Worm (Caenorhabditis elegans) whole organism, mixed stage, embryonic: ENCODE results near the gene dgk-3.

Source experiments
- M03D4.4 ChIP-seq: sonication (generic microtip); optimal IDR thresholded peaks from 2 replicates; lab custom pipeline; 2017; ENCODE audit warnings: mild to moderate bottlenecking, missing genetic modification characterization, missing compliant biosample characterization
- blmp-1 ChIP-seq: fragments of 150-350 bp; optimal IDR thresholded peaks from 2 replicates; lab custom pipeline; 2014; ENCODE audit warnings: missing biosample characterization, missing genetic modification characterization
- ceh-39 ChIP-seq: fragments of 150-350 bp; optimal IDR thresholded peaks from 2 replicates; lab custom pipeline; 2014; ENCODE audit warnings: missing biosample characterization, missing genetic modification characterization
- ceh-43 ChIP-seq: fragments of 200-800 bp; sonication (Bioruptor generic); optimal IDR thresholded peaks from 2 replicates; lab custom pipeline; 2018; ENCODE audit warnings: mild to moderate bottlenecking, missing genetic modification characterization, moderate library complexity, missing compliant biosample characterization
- ceh-83 ChIP-seq: fragments of 200-800 bp; sonication (Bioruptor generic); optimal IDR thresholded peaks from 2 replicates; lab custom pipeline; 2018; ENCODE audit warnings: mild to moderate bottlenecking, missing genetic modification characterization, missing compliant biosample characterization
- ces-1 ChIP-seq: fragments of 150-350 bp; optimal IDR thresholded peaks from 2 replicates; lab custom pipeline; 2014; ENCODE audit warnings: missing biosample characterization, missing genetic modification reagents, missing genetic modification characterization
- cnd-1 ChIP-seq: fragments of 200-800 bp; sonication (Bioruptor generic); optimal IDR thresholded peaks from 2 replicates; lab custom pipeline; 2018; ENCODE audit warnings: mild to moderate bottlenecking, missing genetic modification characterization, missing compliant biosample characterization
- drap-1 ChIP-seq: fragments of 200-800 bp; sonication (Bioruptor generic); optimal IDR thresholded peaks from 3 replicates; lab custom pipeline; 2018; ENCODE audit warnings: mild to moderate bottlenecking, missing genetic modification characterization, missing compliant biosample characterization
- elt-1 ChIP-seq: sonication (generic microtip); optimal IDR thresholded peaks from 2 replicates; lab custom pipeline; 2017; ENCODE audit warnings: missing genetic modification characterization, mild to moderate bottlenecking, missing compliant biosample characterization, antibody characterized with exemption, moderate library complexity, borderline replicate concordance; ENCODE audit not compliant: insufficient read depth
- flh-1 ChIP-seq: fragments of 200-800 bp; sonication (Bioruptor generic); optimal IDR thresholded peaks from 2 replicates; lab custom pipeline; 2018; ENCODE audit warnings: mild to moderate bottlenecking, missing genetic modification characterization, moderate library complexity, missing compliant biosample characterization
- ham-2 ChIP-seq: fragments of 200-800 bp; sonication (Bioruptor generic); optimal IDR thresholded peaks from 2 replicates; lab custom pipeline; 2018; ENCODE audit warnings: mild to moderate bottlenecking, missing genetic modification characterization, missing compliant biosample characterization
- hlh-1 ChIP-seq: fragments of 150-350 bp; optimal IDR thresholded peaks from 2 replicates; lab custom pipeline; 2014; ENCODE audit warnings: missing biosample characterization, missing genetic modification reagents, missing genetic modification characterization
- lin-13 ChIP-seq: fragments of 150-350 bp; optimal IDR thresholded peaks from 2 replicates; lab custom pipeline; 2014; ENCODE audit warnings: missing biosample characterization, missing genetic modification characterization
- lin-32 ChIP-seq: fragments of 200-800 bp; sonication (Bioruptor generic); optimal IDR thresholded peaks from 2 replicates; lab custom pipeline; 2018; ENCODE audit warnings: mild to moderate bottlenecking, missing genetic modification characterization, missing compliant biosample characterization
- mab-5 ChIP-seq: fragments of 150-350 bp; optimal IDR thresholded peaks from 2 replicates; lab custom pipeline; 2014; ENCODE audit warnings: missing biosample characterization, missing genetic modification characterization
- mep-1 ChIP-seq: fragments of 150-350 bp; optimal IDR thresholded peaks from 2 replicates; lab custom pipeline; 2017; ENCODE audit warnings: missing biosample characterization, missing genetic modification reagents, missing genetic modification characterization, inconsistent platforms
- mls-2 ChIP-seq: sonication (generic microtip); optimal IDR thresholded peaks from 2 replicates; lab custom pipeline; 2016; ENCODE audit warnings: mild to moderate bottlenecking, missing genetic modification characterization, moderate library complexity, missing compliant biosample characterization
- nhr-12 ChIP-seq: fragments of 150-350 bp; optimal IDR thresholded peaks from 2 replicates; lab custom pipeline; 2014; ENCODE audit warnings: missing biosample characterization, missing genetic modification characterization
- nhr-2 ChIP-seq: fragments of 150-350 bp; optimal IDR thresholded peaks from 2 replicates; lab custom pipeline; 2014; ENCODE audit warnings: missing biosample characterization, missing genetic modification characterization
- nhr-28 ChIP-seq: fragments of 150-350 bp; optimal IDR thresholded peaks from 2 replicates; lab custom pipeline; 2014; ENCODE audit warnings: missing biosample characterization, missing genetic modification characterization
- nhr-76 ChIP-seq: sonication (generic microtip); optimal IDR thresholded peaks from 2 replicates; lab custom pipeline; 2017; ENCODE audit warnings: missing biosample characterization, missing genetic modification characterization
- pha-4 ChIP-seq: fragments of 150-350 bp; optimal IDR thresholded peaks from 2 replicates; lab custom pipeline; 2018; ENCODE audit warnings: missing biosample characterization, missing genetic modification reagents, missing genetic modification characterization
- sem-2 ChIP-seq: fragments of 200-800 bp; sonication (Bioruptor generic); optimal IDR thresholded peaks from 2 replicates; lab custom pipeline; 2018; ENCODE audit warnings: mild to moderate bottlenecking, missing genetic modification characterization, missing compliant biosample characterization
- snpc-4 ChIP-seq: fragments of 150-350 bp; optimal IDR thresholded peaks from 2 replicates; lab custom pipeline; 2014; ENCODE audit warnings: missing biosample characterization, missing genetic modification characterization
- sptf-1 ChIP-seq: sonication (generic microtip); optimal IDR thresholded peaks from 2 replicates; lab custom pipeline; 2017; ENCODE audit warnings: mild to moderate bottlenecking, missing genetic modification characterization, moderate library complexity, missing compliant biosample characterization
- tbx-8 ChIP-seq: fragments of 200-800 bp; sonication (Bioruptor generic); optimal IDR thresholded peaks from 2 replicates; lab custom pipeline; 2018; ENCODE audit warnings: mild to moderate bottlenecking, missing genetic modification characterization, moderate library complexity, missing compliant biosample characterization
- unc-120 ChIP-seq: sonication (generic microtip); optimal IDR thresholded peaks from 2 replicates; lab custom pipeline; 2017; ENCODE audit warnings: missing genetic modification characterization, missing compliant biosample characterization; ENCODE audit not compliant: poor library complexity, severe bottlenecking
- unc-39 ChIP-seq: fragments of 150-350 bp; optimal IDR thresholded peaks from 2 replicates; lab custom pipeline; 2014; ENCODE audit warnings: missing biosample characterization, missing genetic modification characterization
- unc-62 ChIP-seq: fragments of 150-350 bp; optimal IDR thresholded peaks from 2 replicates; lab custom pipeline; 2014; ENCODE audit warnings: missing biosample characterization, missing genetic modification reagents, missing genetic modification characterization
- zip-8 ChIP-seq: fragments of 150-350 bp; optimal IDR thresholded peaks from 2 replicates; lab custom pipeline; 2014; ENCODE audit warnings: missing biosample characterization, missing genetic modification characterization
- ztf-11 ChIP-seq: fragments of 150-350 bp; optimal IDR thresholded peaks from 2 replicates; lab custom pipeline; 2014; ENCODE audit warnings: missing biosample characterization, missing genetic modification characterization

The dgk-3 gene

ce11 chrIII:9181246-9181645 is 18.4 kb downstream of the dgk-3 start, which contains the start of gene tax-4:
tax-4 (plus strand) TSS chrIII:9181546.
- TF ChIP-seq blmp-1 (tag; lab: Kevin White, UChicago) (no peak), M03D4.4 (tag; lab: Kevin White, UChicago) (no peak), sem-2 (no peak), ceh-43 (no peak), nhr-2 (tag; lab: Kevin White, UChicago) (no peak), unc-39 (no peak), unc-120 (tag; lab: Kevin White, UChicago) (no peak), nhr-12 (tag; lab: Kevin White, UChicago) (no peak)

ce11 chrIII:9185722-9186121 is 22.9 kb downstream of the dgk-3 start, which contains the start of gene ZC84.7:
ZC84.7 (plus strand) TSS chrIII:9186022.
- no peak for TF ChIP-seq nhr-2 (tag; lab: Kevin White, UChicago)
- TF ChIP-seq hlh-1 (tag; lab: Kevin White, UChicago): no peak
- TF ChIP-seq sptf-1 (tag; lab: Kevin White, UChicago): no peak
- no peak for TF ChIP-seq nhr-76 (tag; lab: Kevin White, UChicago)
- no peak for TF ChIP-seq drap-1 (GFP tag; lab: Kevin White, UChicago)
- TF ChIP-seq lin-32 (GFP tag; lab: Kevin White, UChicago): no peak
- no peak for TF ChIP-seq snpc-4 (tag; lab: Kevin White, UChicago)
- TF ChIP-seq sem-2: no peak
- TF ChIP-seq lin-13: no peak
- no peak for TF ChIP-seq elt-1 (tag; lab: Kevin White, UChicago)
- no peak for TF ChIP-seq cnd-1 (tag; lab: Kevin White, UChicago)
- no peak for TF ChIP-seq mep-1 (tag; lab: Kevin White, UChicago)
- no peak for TF ChIP-seq mls-2
- TF ChIP-seq blmp-1 (tag; lab: Kevin White, UChicago): no peak
- no peak for TF ChIP-seq nhr-12 (tag; lab: Kevin White, UChicago)
- no peak for TF ChIP-seq ceh-39 (tag; lab: Kevin White, UChicago)

DNA sequence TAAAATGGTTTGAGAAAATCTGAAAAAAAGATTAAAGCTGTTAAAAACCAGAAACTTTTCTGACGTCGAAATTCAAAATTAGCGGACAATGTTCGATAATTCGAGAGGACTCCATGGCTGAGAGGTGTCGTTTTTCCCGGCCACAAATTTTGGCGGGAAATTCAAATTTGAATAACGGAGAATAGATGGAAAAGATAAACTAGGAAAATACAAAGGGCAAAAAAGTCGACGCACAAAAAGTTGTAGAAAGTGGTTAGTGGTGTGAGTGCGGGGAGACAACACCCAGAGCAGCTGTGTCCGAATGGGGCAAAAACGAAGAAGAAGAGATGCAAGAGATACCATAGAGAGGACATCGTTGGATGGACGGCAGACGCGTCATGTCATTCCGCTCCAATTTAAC is 28.2 kb downstream of the dgk-3 start, which contains the start of gene cls-3:
Gene cls-3 (minus strand): TSS at position 19 of the 400 bp plus-strand sequence.
- TF ChIP-seq snpc-4 (tag; lab: Kevin White, UChicago) (no peak), ceh-83 (peak; percentile 8), cnd-1 (tag; lab: Kevin White, UChicago) (peak; percentile 35), ces-1 (peak; percentile 20), hlh-1 (tag; lab: Kevin White, UChicago) (peak; percentile 40)

- no peak for TF ChIP-seq cnd-1 (tag; lab: Kevin White, UChicago)
- TF ChIP-seq ceh-83: no peak
- no peak for TF ChIP-seq unc-62 (GFP tag; lab: Kevin White, UChicago)
- TF ChIP-seq unc-39: no peak
- no peak for TF ChIP-seq pha-4 (tag; lab: Kevin White, UChicago)
- TF ChIP-seq ztf-11 (tag; lab: Kevin White, UChicago): no peak
- no peak for TF ChIP-seq ces-1
- TF ChIP-seq unc-120 (tag; lab: Kevin White, UChicago): no peak
- TF ChIP-seq mep-1 (tag; lab: Kevin White, UChicago): no peak
- TF ChIP-seq nhr-12 (tag; lab: Kevin White, UChicago): no peak
- no peak for TF ChIP-seq lin-13
- no peak for TF ChIP-seq mls-2
- TF ChIP-seq flh-1 (GFP tag; lab: Kevin White, UChicago): no peak
- no peak for TF ChIP-seq lin-32 (GFP tag; lab: Kevin White, UChicago)
- no peak for TF ChIP-seq drap-1 (GFP tag; lab: Kevin White, UChicago)
- TF ChIP-seq ham-2 (GFP tag; lab: Kevin White, UChicago): no peak
- no peak for TF ChIP-seq ceh-43
- no peak for TF ChIP-seq ceh-39 (tag; lab: Kevin White, UChicago)
- no peak for TF ChIP-seq mab-5 (tag; lab: Kevin White, UChicago)
- TF ChIP-seq nhr-2 (tag; lab: Kevin White, UChicago): no peak
These were observed 36.7 kb downstream of the dgk-3 start, which contains the start of gene ZC84.6 for ce11 chrIII:9199605-9200004. ZC84.6 (minus strand) TSS chrIII:9199705.

DNA sequence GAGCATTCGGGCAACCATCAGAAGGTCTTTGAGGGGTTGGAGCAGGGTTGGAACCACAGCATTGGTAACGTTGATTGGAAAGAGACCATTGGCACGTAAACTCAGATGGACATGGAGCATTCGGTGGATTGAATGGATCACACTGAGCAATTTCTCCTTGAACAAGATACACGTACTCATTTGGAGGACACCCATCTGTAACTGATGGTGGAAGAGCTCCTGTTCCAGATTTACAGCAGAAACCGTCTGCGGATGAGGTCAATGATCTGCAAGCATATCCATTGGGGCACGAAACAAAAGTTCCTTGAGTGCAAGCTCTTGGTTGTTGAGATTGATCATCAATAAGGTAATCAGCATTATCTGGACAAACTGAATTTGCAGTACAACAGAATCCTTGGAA is 39.1 kb downstream of the dgk-3 start:
- TF ChIP-seq flh-1 (GFP tag; lab: Kevin White, UChicago) (no peak), elt-1 (tag; lab: Kevin White, UChicago) (no peak), M03D4.4 (tag; lab: Kevin White, UChicago) (no peak), zip-8 (no peak), lin-13 (no peak), tbx-8 (no peak), lin-32 (GFP tag; lab: Kevin White, UChicago) (no peak), unc-120 (tag; lab: Kevin White, UChicago) (no peak), unc-62 (GFP tag; lab: Kevin White, UChicago) (no peak), blmp-1 (tag; lab: Kevin White, UChicago) (no peak), nhr-2 (tag; lab: Kevin White, UChicago) (no peak), ham-2 (GFP tag; lab: Kevin White, UChicago) (no peak), ztf-11 (tag; lab: Kevin White, UChicago) (no peak), unc-39 (no peak), cnd-1 (tag; lab: Kevin White, UChicago) (no peak), nhr-28 (tag; lab: Kevin White, UChicago) (no peak)
- TF ChIP-seq, all 35 proteins: peak for 0
